Fruit fly (Drosophila melanogaster) whole organism, pupa: Measurements from ENCODE around the gene CheA84a.

ENCODE experiments used
- CG10348 ChIP-seq: fragments of 200-800 bp; sonication (Bioruptor generic); IDR thresholded peaks from 2 replicates; pipeline ENCODE4 v1.3.6; 2022; ENCODE audit warnings: missing biosample characterization, missing genetic modification characterization
- CG12605 ChIP-seq: fragments of 200-800 bp; sonication (Bioruptor generic); IDR thresholded peaks from 2 replicates; pipeline ENCODE4 v1.3.6; 2022; ENCODE audit warnings: missing biosample characterization, missing genetic modification characterization
- CG13204 ChIP-seq: fragments of 200-800 bp; sonication (Bioruptor generic); optimal IDR thresholded peaks from 2 replicates; lab custom pipeline; 2018; ENCODE audit warnings: missing biosample characterization, mild to moderate bottlenecking, missing genetic modification characterization, moderate library complexity
- CG14655 ChIP-seq: fragments of 200-800 bp; sonication (Bioruptor generic); optimal IDR thresholded peaks from 3 replicates; lab custom pipeline; 2017; ENCODE audit warnings: mild to moderate bottlenecking, missing biosample characterization, missing genetic modification reagents, missing genetic modification characterization
- CG15710 ChIP-seq: fragments of 200-800 bp; sonication (Bioruptor generic); optimal IDR thresholded peaks from 2 replicates; lab custom pipeline; 2018; ENCODE audit warnings: missing biosample characterization, mild to moderate bottlenecking, missing genetic modification characterization, moderate library complexity
- CG17806 ChIP-seq: fragments of 200-800 bp; sonication (Bioruptor generic); optimal IDR thresholded peaks from 2 replicates; lab custom pipeline; 2018; ENCODE audit warnings: missing biosample characterization, mild to moderate bottlenecking, missing genetic modification characterization, moderate library complexity
- CG32121 ChIP-seq: fragments of 200-800 bp; sonication (Bioruptor generic); IDR thresholded peaks from 2 replicates; pipeline ENCODE4 v1.3.6; 2022; ENCODE audit warnings: missing biosample characterization, missing genetic modification characterization
- CG34367 ChIP-seq: fragments of 200-800 bp; sonication (Bioruptor generic); optimal IDR thresholded peaks from 2 replicates; lab custom pipeline; 2018; ENCODE audit warnings: missing biosample characterization, mild to moderate bottlenecking, missing genetic modification characterization
- CG4496 ChIP-seq: fragments of 200-800 bp; sonication (Bioruptor generic); IDR thresholded peaks from 3 replicates; pipeline ENCODE4 v1.3.6; 2022; ENCODE audit warnings: missing biosample characterization, missing genetic modification characterization
- CG8159 ChIP-seq: fragments of 200-800 bp; sonication (Bioruptor generic); optimal IDR thresholded peaks from 3 replicates; lab custom pipeline; 2018; ENCODE audit warnings: missing biosample characterization, mild to moderate bottlenecking, missing genetic modification characterization, moderate library complexity
- CG8301 ChIP-seq: fragments of 200-800 bp; sonication (Bioruptor generic); optimal IDR thresholded peaks from 2 replicates; lab custom pipeline; 2018; ENCODE audit warnings: missing biosample characterization, mild to moderate bottlenecking, missing genetic modification characterization
- CG9948 ChIP-seq: fragments of 200-800 bp; sonication (Bioruptor generic); optimal IDR thresholded peaks from 2 replicates; lab custom pipeline; 2018; ENCODE audit warnings: missing biosample characterization, mild to moderate bottlenecking, missing genetic modification characterization, moderate library complexity
- D1 ChIP-seq: fragments of 200-800 bp; sonication (Bioruptor generic); optimal IDR thresholded peaks from 2 replicates; lab custom pipeline; 2018; ENCODE audit warnings: missing biosample characterization, mild to moderate bottlenecking, missing genetic modification characterization, moderate library complexity
- EcR ChIP-seq: fragments of 200-800 bp; sonication (Bioruptor generic); optimal IDR thresholded peaks from 3 replicates; lab custom pipeline; 2019; ENCODE audit warnings: missing biosample characterization, missing genetic modification characterization, mild to moderate bottlenecking, moderate library complexity, missing genetic modification reagents
- Ets98B ChIP-seq: fragments of 200-800 bp; sonication (Bioruptor generic); IDR thresholded peaks from 2 replicates; pipeline ENCODE4 v1.3.6; 2022; ENCODE audit warnings: missing biosample characterization, missing genetic modification characterization
- Pif1A ChIP-seq: fragments of 200-800 bp; sonication (Bioruptor generic); optimal IDR thresholded peaks from 3 replicates; lab custom pipeline; 2016; ENCODE audit warnings: missing biosample characterization, missing genetic modification characterization
- Pif1B ChIP-seq: fragments of 200-800 bp; sonication (Bioruptor generic); optimal IDR thresholded peaks from 3 replicates; lab custom pipeline; 2016; ENCODE audit warnings: missing biosample characterization, missing genetic modification characterization
- Snoo ChIP-seq: fragments of 200-800 bp; sonication (Bioruptor generic); optimal IDR thresholded peaks from 3 replicates; lab custom pipeline; 2017; ENCODE audit warnings: missing biosample characterization, mild to moderate bottlenecking, missing genetic modification characterization, inconsistent platforms
- fd96Ca ChIP-seq: fragments of 200-800 bp; sonication (Bioruptor generic); IDR thresholded peaks from 3 replicates; pipeline ENCODE4 v1.3.6; 2022; ENCODE audit warnings: missing biosample characterization, missing genetic modification characterization
- gl ChIP-seq: fragments of 200-800 bp; sonication (Bioruptor generic); optimal IDR thresholded peaks from 2 replicates; lab custom pipeline; 2018; ENCODE audit warnings: missing biosample characterization, mild to moderate bottlenecking, missing genetic modification characterization
- rn ChIP-seq: fragments of 200-800 bp; sonication (Bioruptor generic); IDR thresholded peaks from 2 replicates; pipeline ENCODE4 v1.3.6; 2022; ENCODE audit warnings: missing biosample characterization, missing genetic modification characterization

Gene CheA84a

dm6 chr3R:8195049-8195448, 9.6 kb downstream of the CheA84a start:
- TF ChIP-seq EcR (GFP tag; lab: Kevin White, UChicago) (no peak), Pif1A (GFP tag; lab: Kevin White, UChicago) (no peak), CG17806 (no peak), CG9948 (tag; lab: Kevin White, UChicago) (no peak), CG14655 (GFP tag; lab: Kevin White, UChicago) (no peak), D1 (tag; lab: Kevin White, UChicago) (no peak), Snoo (no peak), CG12605 (GFP tag; lab: Robert Waterston, UW) (no peak), Pif1B (GFP tag; lab: Kevin White, UChicago) (no peak), CG34367 (tag; lab: Kevin White, UChicago) (no peak), CG10348 (GFP tag; lab: Robert Waterston, UW) (no peak), CG4496 (GFP tag; lab: Robert Waterston, UW) (no peak), CG15710 (tag; lab: Kevin White, UChicago) (no peak), CG32121 (no peak), CG13204 (GFP tag; lab: Kevin White, UChicago) (no peak), fd96Ca (GFP tag; lab: Robert Waterston, UW) (no peak), gl (tag; lab: Kevin White, UChicago) (no peak), rn (GFP tag; lab: Robert Waterston, UW) (no peak), Ets98B (GFP tag; lab: Robert Waterston, UW) (no peak)
- TF ChIP-seq, all 21 proteins: peak for 0

dm6 chr3R:8193120-8193519, 11.5 kb downstream of the CheA84a start:
- TF ChIP-seq CG15710 (tag; lab: Kevin White, UChicago) (no peak), CG34367 (tag; lab: Kevin White, UChicago) (no peak), fd96Ca (GFP tag; lab: Robert Waterston, UW) (no peak), gl (tag; lab: Kevin White, UChicago) (no peak), CG13204 (GFP tag; lab: Kevin White, UChicago) (no peak), CG4496 (GFP tag; lab: Robert Waterston, UW) (no peak), rn (GFP tag; lab: Robert Waterston, UW) (no peak), Pif1A (GFP tag; lab: Kevin White, UChicago) (no peak), CG32121 (no peak), EcR (GFP tag; lab: Kevin White, UChicago) (no peak), Pif1B (GFP tag; lab: Kevin White, UChicago) (no peak), CG8301 (no peak), Ets98B (GFP tag; lab: Robert Waterston, UW) (no peak)

DNA sequence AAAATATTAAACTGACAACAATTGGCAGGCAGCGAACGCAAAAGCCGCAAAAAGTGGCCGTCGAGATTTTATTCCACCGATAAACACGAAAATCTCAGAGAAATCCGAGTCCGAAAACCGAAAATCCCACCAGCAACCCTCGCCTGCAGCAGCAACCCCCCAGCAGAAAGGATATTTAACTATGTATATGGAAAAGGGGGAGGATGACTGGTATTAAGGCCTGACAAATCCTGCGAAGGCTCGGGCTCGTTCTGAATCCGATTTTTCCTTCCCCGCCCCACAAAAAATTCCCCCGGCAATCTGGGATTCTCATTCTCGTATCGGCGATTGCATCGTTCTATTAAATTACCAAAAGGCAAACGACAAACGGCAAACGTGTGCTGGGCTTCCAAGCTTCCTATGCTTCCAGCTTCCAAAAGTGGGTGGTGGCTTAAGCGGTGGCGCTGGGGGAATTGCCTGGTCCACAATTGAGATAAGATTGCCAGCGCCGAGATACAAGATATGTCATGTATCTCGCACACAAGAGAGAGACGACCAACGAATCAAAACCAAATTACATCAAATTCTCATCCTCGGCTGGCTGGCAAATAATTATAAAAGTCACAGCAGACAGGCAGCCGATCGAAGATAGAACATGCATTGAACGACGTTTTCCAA, 12.2 kb downstream of the CheA84a start:
- no peak for TF ChIP-seq fd96Ca (GFP tag; lab: Robert Waterston, UW)
- no peak for TF ChIP-seq CG13204 (GFP tag; lab: Kevin White, UChicago)
- no peak for TF ChIP-seq gl (tag; lab: Kevin White, UChicago)
- no peak for TF ChIP-seq CG4496 (GFP tag; lab: Robert Waterston, UW)
- no peak for TF ChIP-seq CG15710 (tag; lab: Kevin White, UChicago)
- no peak for TF ChIP-seq D1 (tag; lab: Kevin White, UChicago)
- TF ChIP-seq Ets98B (GFP tag; lab: Robert Waterston, UW) = no peak

DNA sequence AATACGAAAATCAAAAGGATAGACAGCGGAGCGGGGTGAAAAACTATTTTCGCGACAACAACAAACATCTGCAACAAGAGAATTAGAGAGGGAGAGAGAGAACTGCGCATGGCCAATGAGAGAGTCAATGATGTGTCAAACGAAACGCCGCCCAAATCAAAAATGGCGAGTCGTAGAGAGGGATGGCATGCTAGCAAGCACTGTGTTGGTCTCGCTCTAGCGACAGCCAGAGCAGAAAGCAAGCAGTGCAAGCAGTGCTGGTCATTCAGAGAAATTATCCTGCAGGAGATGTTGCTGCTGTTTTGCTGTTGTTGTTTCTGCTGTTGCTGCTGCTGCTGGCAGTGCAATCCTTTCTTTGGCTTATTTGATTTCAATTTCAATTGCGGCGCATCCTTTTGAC, 13.8 kb downstream of the CheA84a start:
- TF ChIP-seq CG4496 (GFP tag; lab: Robert Waterston, UW) (no peak), fd96Ca (GFP tag; lab: Robert Waterston, UW) (0 out of 3 replicates have a peak, but pooled peaks have one; percentile 24), CG15710 (tag; lab: Kevin White, UChicago) (no peak), CG12605 (GFP tag; lab: Robert Waterston, UW) (no peak), rn (GFP tag; lab: Robert Waterston, UW) (no peak), CG10348 (GFP tag; lab: Robert Waterston, UW) (no peak), Snoo (no peak), CG32121 (0 out of 2 replicates have a peak, but pooled peaks have one; percentile 30), Pif1A (GFP tag; lab: Kevin White, UChicago) (no peak)
- TF ChIP-seq, all 21 proteins: peak for 2

dm6 chr3R:8189473-8189872, 15.2 kb downstream of the CheA84a start:
- TF ChIP-seq CG8159 (no peak), Ets98B (GFP tag; lab: Robert Waterston, UW) (no peak), CG10348 (GFP tag; lab: Robert Waterston, UW) (no peak), Pif1A (GFP tag; lab: Kevin White, UChicago) (no peak), gl (tag; lab: Kevin White, UChicago) (no peak), CG12605 (GFP tag; lab: Robert Waterston, UW) (no peak), CG14655 (GFP tag; lab: Kevin White, UChicago) (no peak), EcR (GFP tag; lab: Kevin White, UChicago) (no peak), CG15710 (tag; lab: Kevin White, UChicago) (no peak), Pif1B (GFP tag; lab: Kevin White, UChicago) (no peak)
